Worm (Caenorhabditis elegans): ENCODE data around the gene Y5H2B.3.

Gene Y5H2B.3

DNA sequence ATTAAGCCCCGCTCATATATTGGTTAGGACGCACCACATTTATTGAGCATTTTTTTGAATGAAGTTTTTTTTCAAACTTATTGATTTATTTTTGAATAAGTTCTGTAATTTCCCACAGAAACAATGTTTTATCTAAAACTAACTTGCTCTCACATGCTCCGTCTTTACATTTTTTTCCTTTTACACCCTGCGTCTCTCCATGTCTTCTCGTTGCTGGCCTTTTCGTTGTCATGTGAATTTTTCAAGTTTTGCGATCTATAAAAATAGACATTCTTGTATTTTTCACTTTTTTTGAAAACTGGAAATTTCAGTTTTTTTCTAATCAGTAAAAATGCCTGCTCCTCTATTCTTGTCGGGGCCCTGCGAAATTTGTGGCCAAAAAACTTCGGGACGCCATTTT lies 42.8 kb downstream of the Y5H2B.3 start, which contains the start of gene nhr-134:
TSS of gene nhr-134 (plus strand) at position 312 of the 400 bp plus-strand sequence.
- TF ChIP-seq B0310.2 (tag; optimal IDR thresholded peaks at IDR 0.05) (no peak), tra-4 (tag; optimal IDR thresholded peaks at IDR 0.05) (no peak), ets-7 (tag; optimal IDR thresholded peaks at IDR 0.05) (no peak), scrt-1 (GFP tag; IDR thresholded peaks at IDR 0.05) (no peak), F13C5.2 (tag; optimal IDR thresholded peaks at IDR 0.05) (no peak), ceh-36 (tag; optimal IDR thresholded peaks at IDR 0.05) (no peak)

ce11 chrV:2233177-2233576 lies 45.1 kb downstream of the Y5H2B.3 start, which contains the start of gene nhr-96:
Gene nhr-96, plus strand, starts transcription at chrV:2233477.
- TF ChIP-seq ama-1 (optimal IDR thresholded peaks at IDR 0.05): no peak
- no peak for TF ChIP-seq pes-1 (GFP tag; IDR thresholded peaks at IDR 0.05)
- TF ChIP-seq aly-1 (tag; optimal IDR thresholded peaks at IDR 0.05): no peak
- no peak for TF ChIP-seq tbx-11 (GFP tag; IDR thresholded peaks at IDR 0.05)
- no peak for TF ChIP-seq ceh-13 (GFP tag; optimal IDR thresholded peaks at IDR 0.05)
- no peak for TF ChIP-seq sea-1 (GFP tag; conservative IDR thresholded peaks at IDR 0.05)
- TF ChIP-seq tra-4 (tag; optimal IDR thresholded peaks at IDR 0.05): no peak
- TF ChIP-seq F13C5.2 (tag; optimal IDR thresholded peaks at IDR 0.05): no peak
- no peak for TF ChIP-seq hnd-1 (tag; optimal IDR thresholded peaks at IDR 0.05)
- no peak for TF ChIP-seq flt-1 (GFP tag; IDR thresholded peaks at IDR 0.05)
- TF ChIP-seq scrt-1 (GFP tag; IDR thresholded peaks at IDR 0.05): no peak
- no peak for TF ChIP-seq B0310.2 (tag; optimal IDR thresholded peaks at IDR 0.05)
- TF ChIP-seq hmg-4 (GFP tag; optimal IDR thresholded peaks at IDR 0.05): no peak
- no peak for TF ChIP-seq ceh-36 (tag; optimal IDR thresholded peaks at IDR 0.05)
- TF ChIP-seq tbx-37 (GFP tag; conservative IDR thresholded peaks at IDR 0.05): no peak
- no peak for TF ChIP-seq hmbx-1 (tag; optimal IDR thresholded peaks at IDR 0.05)
- TF ChIP-seq ets-7 (tag; optimal IDR thresholded peaks at IDR 0.05): no peak

DNA sequence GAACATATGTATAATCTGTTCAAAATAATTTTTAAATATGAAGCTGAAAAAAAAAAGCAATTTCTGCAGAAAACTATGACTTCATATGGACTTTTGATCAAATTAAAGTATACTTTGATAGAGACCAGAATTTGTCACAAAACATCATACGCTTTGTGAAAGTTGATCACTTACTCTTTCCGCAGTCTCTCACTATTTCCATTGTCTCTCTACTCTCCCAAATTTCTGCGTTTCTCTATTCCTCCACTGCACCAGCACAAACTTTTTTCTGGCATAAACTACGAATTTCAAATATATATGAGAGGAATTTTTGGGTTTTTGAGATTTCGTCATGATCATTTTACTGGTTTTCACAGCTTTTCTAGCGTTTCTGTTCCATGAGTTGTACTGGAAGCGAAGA lies 47.8 kb downstream of the Y5H2B.3 start, which contains the start of gene cyp-33C4:
TSS of gene cyp-33C4 (plus strand) at position 293 of the 400 bp plus-strand sequence.
- TF ChIP-seq hnd-1 (tag; optimal IDR thresholded peaks at IDR 0.05) (no peak), F13C5.2 (tag; optimal IDR thresholded peaks at IDR 0.05) (no peak), flt-1 (GFP tag; IDR thresholded peaks at IDR 0.05) (no peak), tbx-37 (GFP tag; conservative IDR thresholded peaks at IDR 0.05) (no peak), ceh-13 (GFP tag; optimal IDR thresholded peaks at IDR 0.05) (no peak), tbx-11 (GFP tag; IDR thresholded peaks at IDR 0.05) (no peak), scrt-1 (GFP tag; IDR thresholded peaks at IDR 0.05) (no peak), ama-1 (optimal IDR thresholded peaks at IDR 0.05) (no peak), hmg-4 (GFP tag; optimal IDR thresholded peaks at IDR 0.05) (no peak), tra-4 (tag; optimal IDR thresholded peaks at IDR 0.05) (no peak), aly-1 (tag; optimal IDR thresholded peaks at IDR 0.05) (no peak), B0310.2 (tag; optimal IDR thresholded peaks at IDR 0.05) (no peak), ceh-36 (tag; optimal IDR thresholded peaks at IDR 0.05) (no peak), ets-7 (tag; optimal IDR thresholded peaks at IDR 0.05) (no peak), sea-1 (GFP tag; conservative IDR thresholded peaks at IDR 0.05) (no peak), hmbx-1 (tag; optimal IDR thresholded peaks at IDR 0.05) (no peak), pes-1 (GFP tag; IDR thresholded peaks at IDR 0.05) (no peak)

ce11 chrV:2238012-2238411 lies 49.9 kb downstream of the Y5H2B.3 start:
- TF ChIP-seq hnd-1 (tag; optimal IDR thresholded peaks at IDR 0.05) (no peak), ceh-13 (GFP tag; optimal IDR thresholded peaks at IDR 0.05) (no peak), B0310.2 (tag; optimal IDR thresholded peaks at IDR 0.05) (no peak), ets-7 (tag; optimal IDR thresholded peaks at IDR 0.05) (no peak), hmg-4 (GFP tag; optimal IDR thresholded peaks at IDR 0.05) (no peak), ceh-36 (tag; optimal IDR thresholded peaks at IDR 0.05) (no peak), pes-1 (GFP tag; IDR thresholded peaks at IDR 0.05) (no peak)

Data from whole organism, early embryonic.